Worm (Caenorhabditis elegans) whole organism, L4 larva: ENCODE data around the gene gpa-7.

ENCODE experiments used
- D1046.2 ChIP-seq: fragments of 200-800 bp; sonication (Bioruptor generic); IDR thresholded peaks from 2 replicates; pipeline ENCODE4 v1.3.6; 2022; ENCODE audit warnings: missing genetic modification characterization, missing compliant biosample characterization
- F10B5.3 ChIP-seq: sonication (generic microtip); optimal IDR thresholded peaks from 2 replicates; lab custom pipeline; 2016; ENCODE audit warnings: mild to moderate bottlenecking, missing genetic modification characterization, missing compliant biosample characterization
- T26A8.4 ChIP-seq: fragments of 200-800 bp; sonication (Bioruptor generic); IDR thresholded peaks from 2 replicates; pipeline ENCODE4 v1.3.6; 2022; ENCODE audit warnings: missing genetic modification characterization, missing compliant biosample characterization
- Y5F2A.4 ChIP-seq: fragments of 200-800 bp; sonication (Bioruptor generic); optimal IDR thresholded peaks from 2 replicates; lab custom pipeline; 2018; ENCODE audit warnings: mild to moderate bottlenecking, missing genetic modification characterization, missing compliant biosample characterization
- Y75B8A.6 ChIP-seq: fragments of 200-800 bp; sonication (Bioruptor generic); IDR thresholded peaks from 2 replicates; pipeline ENCODE4 v1.3.6; 2022; ENCODE audit warnings: missing genetic modification reagents, missing genetic modification characterization, missing compliant biosample characterization
- attf-4 ChIP-seq: sonication (generic microtip); optimal IDR thresholded peaks from 3 replicates; lab custom pipeline; 2017; ENCODE audit warnings: missing biosample characterization, missing genetic modification characterization
- ceh-62 ChIP-seq: sonication (generic microtip); optimal IDR thresholded peaks from 2 replicates; lab custom pipeline; 2017; ENCODE audit warnings: missing biosample characterization, missing genetic modification characterization
- daf-12 ChIP-seq: fragments of 150-350 bp; optimal IDR thresholded peaks from 2 replicates; lab custom pipeline; 2014; ENCODE audit warnings: missing biosample characterization, missing genetic modification reagents, missing genetic modification characterization
- daf-16 ChIP-seq, 3 experiments: sonication (generic microtip); optimal IDR thresholded peaks; 2 replicates each; lab custom pipeline; 2016 to 2017; ENCODE audit warnings: missing genetic modification characterization in 3 of 3, missing genetic modification reagents in 3 of 3, mild to moderate bottlenecking in 2 of 3, missing compliant biosample characterization in 2 of 3, missing biosample characterization in 1 of 3, moderate library complexity in 1 of 3
- egl-43 ChIP-seq: fragments of 200-800 bp; sonication (Bioruptor generic); IDR thresholded peaks from 2 replicates; pipeline ENCODE4 v1.3.6; 2022; ENCODE audit warnings: missing genetic modification reagents, missing genetic modification characterization, missing compliant biosample characterization
- fkh-10 ChIP-seq: fragments of 150-350 bp; optimal IDR thresholded peaks from 2 replicates; lab custom pipeline; 2014; ENCODE audit warnings: missing biosample characterization, missing genetic modification reagents, missing genetic modification characterization
- gei-8 ChIP-seq: fragments of 200-800 bp; sonication (Bioruptor generic); optimal IDR thresholded peaks from 2 replicates; lab custom pipeline; 2018; ENCODE audit warnings: mild to moderate bottlenecking, missing genetic modification characterization, missing compliant biosample characterization
- hlh-11 ChIP-seq: fragments of 200-800 bp; sonication (Bioruptor generic); optimal IDR thresholded peaks from 2 replicates; lab custom pipeline; 2018; ENCODE audit warnings: mild to moderate bottlenecking, missing genetic modification characterization, missing compliant biosample characterization
- hlh-30 ChIP-seq: sonication (generic microtip); optimal IDR thresholded peaks from 2 replicates; lab custom pipeline; 2017; ENCODE audit warnings: antibody characterized with exemption, mild to moderate bottlenecking, missing genetic modification characterization, missing compliant biosample characterization; ENCODE audit not compliant: insufficient read depth
- jun-1 ChIP-seq: fragments of 150-350 bp; optimal IDR thresholded peaks from 2 replicates; lab custom pipeline; 2014; ENCODE audit warnings: missing biosample characterization, missing genetic modification reagents, missing genetic modification characterization
- lin-1 ChIP-seq: fragments of 200-800 bp; sonication (Bioruptor generic); IDR thresholded peaks from 2 replicates; pipeline ENCODE4 v1.3.6; 2022; ENCODE audit warnings: missing genetic modification reagents, missing genetic modification characterization, missing compliant biosample characterization
- lin-13 ChIP-seq: fragments of 150-350 bp; optimal IDR thresholded peaks from 2 replicates; lab custom pipeline; 2014; ENCODE audit warnings: missing biosample characterization, missing genetic modification reagents, missing genetic modification characterization
- lin-39 ChIP-seq: fragments of 150-350 bp; optimal IDR thresholded peaks from 2 replicates; lab custom pipeline; 2014; ENCODE audit warnings: missing biosample characterization, missing genetic modification reagents, missing genetic modification characterization
- lir-3 ChIP-seq: sonication (generic microtip); optimal IDR thresholded peaks from 2 replicates; lab custom pipeline; 2016; ENCODE audit warnings: mild to moderate bottlenecking, missing genetic modification characterization, missing compliant biosample characterization
- mxl-3 ChIP-seq: fragments of 200-800 bp; sonication (Bioruptor generic); optimal IDR thresholded peaks from 2 replicates; lab custom pipeline; 2018; ENCODE audit warnings: mild to moderate bottlenecking, missing genetic modification characterization, missing compliant biosample characterization
- nhr-102 ChIP-seq: sonication (generic microtip); optimal IDR thresholded peaks from 2 replicates; lab custom pipeline; 2016; ENCODE audit warnings: mild to moderate bottlenecking, missing genetic modification characterization, moderate library complexity, missing compliant biosample characterization
- nhr-28 ChIP-seq: fragments of 150-350 bp; optimal IDR thresholded peaks from 2 replicates; lab custom pipeline; 2014; ENCODE audit warnings: missing biosample characterization, missing genetic modification characterization
- nhr-48 ChIP-seq: sonication (generic microtip); optimal IDR thresholded peaks from 2 replicates; lab custom pipeline; 2016; ENCODE audit warnings: mild to moderate bottlenecking, missing genetic modification characterization, missing compliant biosample characterization
- nhr-76 ChIP-seq: fragments of 150-350 bp; optimal IDR thresholded peaks from 2 replicates; lab custom pipeline; 2014; ENCODE audit warnings: missing biosample characterization, missing genetic modification characterization
- pha-4 ChIP-seq, 2 experiments: fragments of 150-350 bp in 1 of 2; fragments of 200-800 bp in 1 of 2; sonication (Bioruptor generic) in 1 of 2; IDR thresholded peaks in 1 of 2; optimal IDR thresholded peaks in 1 of 2; 2 replicates each; pipeline versions ENCODE4 v1.3.6 to Lab custom; 2014 to 2022; ENCODE audit warnings: missing genetic modification characterization in 2 of 2, missing genetic modification reagents in 2 of 2, missing biosample characterization in 1 of 2, missing compliant biosample characterization in 1 of 2
- snpc-1.2 ChIP-seq: fragments of 200-800 bp; sonication (Bioruptor generic); IDR thresholded peaks from 2 replicates; pipeline ENCODE4 v1.3.6; 2022; ENCODE audit warnings: missing genetic modification reagents, missing genetic modification characterization, missing compliant biosample characterization
- spr-3 ChIP-seq: fragments of 200-800 bp; sonication (Bioruptor generic); optimal IDR thresholded peaks from 2 replicates; lab custom pipeline; 2018; ENCODE audit warnings: mild to moderate bottlenecking, missing genetic modification characterization, missing compliant biosample characterization
- tag-97 ChIP-seq: fragments of 200-800 bp; sonication (Bioruptor generic); IDR thresholded peaks from 2 replicates; pipeline ENCODE4 v1.3.6; 2022; ENCODE audit warnings: missing genetic modification characterization, missing compliant biosample characterization
- unc-130 ChIP-seq: sonication (generic microtip); optimal IDR thresholded peaks from 2 replicates; lab custom pipeline; 2016; ENCODE audit warnings: missing genetic modification reagents, missing genetic modification characterization, missing compliant biosample characterization
- unc-39 ChIP-seq: sonication (generic microtip); optimal IDR thresholded peaks from 2 replicates; lab custom pipeline; 2017; ENCODE audit warnings: missing biosample characterization, missing genetic modification characterization
- unc-62 ChIP-seq, 3 experiments: fragments of 150-350 bp in 1 of 3; sonication (generic microtip); optimal IDR thresholded peaks in 2 of 3; peaks in 1 of 3; 1 replicate in 1 of 3; 2 replicates in 2 of 3; lab custom pipeline; 2014 to 2017; ENCODE audit warnings: missing biosample characterization in 3 of 3, missing genetic modification characterization in 3 of 3, missing genetic modification reagents in 3 of 3, missing genotype in 1 of 3
- zag-1 ChIP-seq: fragments of 150-350 bp; optimal IDR thresholded peaks from 2 replicates; lab custom pipeline; 2014; ENCODE audit warnings: missing biosample characterization, missing genetic modification characterization
- zfp-3 ChIP-seq: fragments of 200-800 bp; sonication (Bioruptor generic); conservative IDR thresholded peaks from 2 replicates; pipeline ENCODE4 v1.3.6; 2022; ENCODE audit warnings: missing genetic modification reagents, missing genetic modification characterization, missing compliant biosample characterization
- zip-11 ChIP-seq: fragments of 200-800 bp; sonication (Bioruptor generic); IDR thresholded peaks from 2 replicates; pipeline ENCODE4 v1.3.6; 2022; ENCODE audit warnings: missing genetic modification characterization, missing compliant biosample characterization
- zip-2 ChIP-seq: fragments of 150-350 bp; optimal IDR thresholded peaks from 2 replicates; lab custom pipeline; 2014; ENCODE audit warnings: missing biosample characterization, missing genetic modification characterization
- ztf-11 ChIP-seq: fragments of 150-350 bp; optimal IDR thresholded peaks from 2 replicates; lab custom pipeline; 2014; ENCODE audit warnings: missing biosample characterization, missing genetic modification characterization
- ztf-7 ChIP-seq: fragments of 150-350 bp; optimal IDR thresholded peaks from 2 replicates; lab custom pipeline; 2014; ENCODE audit warnings: missing biosample characterization, missing genetic modification characterization

The gpa-7 gene

ce11 chrIV:10438901-10439300, 35.1 kb downstream of the gpa-7 start, which contains the start of gene F13B12.3 (continued):
- TF ChIP-seq zip-2 (tag; lab: Kevin White, UChicago) (no peak), hlh-11 (no peak), nhr-48 (tag; lab: Kevin White, UChicago) (peak; percentile 18), zag-1 (tag; lab: Kevin White, UChicago) (no peak), nhr-28 (tag; lab: Kevin White, UChicago) (peak; percentile 82), Y5F2A.4 (no peak), ceh-62 (tag; lab: Kevin White, UChicago) (no peak), pha-4 (GFP tag; IDR thresholded peaks at IDR 0.05; lab: Robert Waterston, UW) (no peak), pha-4 (tag; optimal IDR thresholded peaks at IDR 0.05; lab: Kevin White, UChicago) (no peak), daf-16 (GFP tag; optimal IDR thresholded peaks at IDR 0.05; lab: Kevin White, UChicago) (no peak), daf-16 (tag; optimal IDR thresholded peaks at IDR 0.05; lab: Kevin White, UChicago) (peak; percentile 79), lin-1 (GFP tag; lab: Robert Waterston, UW) (no peak), mxl-3 (GFP tag; lab: Kevin White, UChicago) (no peak), D1046.2 (no peak)

- peak in 1 of 2 experiments; percentile 51 for TF ChIP-seq unc-62 (GFP tag; optimal IDR thresholded peaks at IDR 0.05 in 1 of 2; lab: Kevin White, UChicago)
- no peak for TF ChIP-seq unc-62 (tag; optimal IDR thresholded peaks at IDR 0.05; lab: Kevin White, UChicago)
- no peak for TF ChIP-seq unc-39 (tag; lab: Kevin White, UChicago)
- no peak for TF ChIP-seq unc-130 (GFP tag; lab: Kevin White, UChicago)
- TF ChIP-seq ztf-11 (tag; lab: Kevin White, UChicago) = no peak
- no peak for TF ChIP-seq daf-12 (tag; lab: Kevin White, UChicago)
- TF ChIP-seq zip-11 (GFP tag; lab: Robert Waterston, UW) = no peak
- no peak for TF ChIP-seq tag-97
- no peak for TF ChIP-seq snpc-1.2 (GFP tag; lab: Robert Waterston, UW)
Observed at ce11 chrIV:10442904-10443303, 39.1 kb downstream of the gpa-7 start.

DNA sequence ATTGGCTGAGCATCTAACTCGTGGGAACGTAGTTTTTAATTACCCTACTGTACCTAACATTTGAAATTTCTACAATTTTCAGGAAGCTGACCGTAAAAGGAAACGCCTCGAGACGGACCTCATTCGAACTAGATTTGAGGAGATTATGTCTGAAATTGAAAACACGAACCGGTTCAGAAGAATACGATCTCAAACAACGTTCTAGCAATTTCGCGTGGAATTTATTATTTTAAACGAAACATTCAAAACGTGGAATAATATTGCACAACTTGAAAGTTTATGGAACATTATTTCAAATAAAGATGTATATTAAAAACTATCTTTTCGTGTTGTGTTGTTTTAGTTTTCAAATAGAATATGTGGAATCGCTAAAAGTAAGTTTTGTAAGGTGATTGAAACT, 39.7 kb downstream of the gpa-7 start, which contains the start of gene F13B12.7:
F13B12.7 (plus strand) TSS at position 301 of the 400 bp plus-strand sequence.
- TF ChIP-seq spr-3 (GFP tag; lab: Kevin White, UChicago) (no peak), hlh-30 (tag; lab: Kevin White, UChicago) (no peak), D1046.2 (no peak), egl-43 (GFP tag; lab: Robert Waterston, UW) (no peak), lin-39 (tag; lab: Kevin White, UChicago) (no peak), jun-1 (no peak), Y75B8A.6 (GFP tag; lab: Robert Waterston, UW) (no peak), F10B5.3 (tag; lab: Kevin White, UChicago) (no peak), attf-4 (tag; lab: Kevin White, UChicago) (no peak), zfp-3 (GFP tag; lab: Robert Waterston, UW) (no peak), lin-1 (GFP tag; lab: Robert Waterston, UW) (no peak), lin-13 (GFP tag; lab: Kevin White, UChicago) (no peak), nhr-102 (tag; lab: Kevin White, UChicago) (no peak), T26A8.4 (GFP tag; lab: Robert Waterston, UW) (no peak), fkh-10 (GFP tag; lab: Kevin White, UChicago) (no peak), lir-3 (no peak)
- TF ChIP-seq, all 104 proteins: peak for 0

ce11 chrIV:10449799-10450198, 46.0 kb downstream of the gpa-7 start, which contains the start of gene F13B12.4:
Gene F13B12.4, minus strand, starts transcription at chrIV:10449899.
- TF ChIP-seq unc-130 (GFP tag; lab: Kevin White, UChicago) = no peak
- no peak for TF ChIP-seq Y5F2A.4
- no peak for TF ChIP-seq gei-8 (GFP tag; lab: Kevin White, UChicago)
- no peak for TF ChIP-seq nhr-76 (tag; lab: Kevin White, UChicago)
- no peak for TF ChIP-seq ztf-7
